Worm (Caenorhabditis elegans) whole organism, L1 larva: ENCODE measurements around the gene C49G7.10.

Experiments
- C16A3.4 ChIP-seq: fragments of 150-350 bp; optimal IDR thresholded peaks from 2 replicates; lab custom pipeline; 2014; ENCODE audit warnings: missing biosample characterization, missing genetic modification characterization
- ama-1 ChIP-seq: fragments of 150-350 bp; optimal IDR thresholded peaks from 2 replicates; lab custom pipeline; 2014
- dsc-1 ChIP-seq: sonication (generic microtip); optimal IDR thresholded peaks from 2 replicates; lab custom pipeline; 2016; ENCODE audit warnings: mild to moderate bottlenecking, missing genetic modification characterization, missing compliant biosample characterization
- efl-1 ChIP-seq, 4 experiments: fragments of 150-350 bp; optimal IDR thresholded peaks in 3 of 4; peaks in 1 of 4; 1 replicate in 1 of 4; 2 replicates in 3 of 4; lab custom pipeline; 2014; ENCODE audit warnings: missing biosample characterization in 2 of 4, missing genetic modification characterization in 2 of 4, missing genetic modification reagents in 2 of 4
- efl-3 ChIP-seq: fragments of 200-800 bp; sonication (Bioruptor generic); optimal IDR thresholded peaks from 2 replicates; lab custom pipeline; 2018; ENCODE audit warnings: mild to moderate bottlenecking, missing genetic modification characterization, missing compliant biosample characterization
- elt-2 ChIP-seq: sonication (generic microtip); optimal IDR thresholded peaks from 2 replicates; lab custom pipeline; 2016; ENCODE audit warnings: missing genetic modification characterization, mild to moderate bottlenecking, inconsistent platforms, missing compliant biosample characterization, missing genetic modification reagents
- elt-3 ChIP-seq, 6 experiments: fragments of 150-350 bp in 1 of 6; sonication (generic microtip); optimal IDR thresholded peaks; 2 replicates each; lab custom pipeline; 2017 to 2018; ENCODE audit warnings: missing biosample characterization in 6 of 6, missing genetic modification characterization in 6 of 6, inconsistent platforms in 1 of 6
- fkh-4 ChIP-seq: sonication (generic microtip); optimal IDR thresholded peaks from 2 replicates; lab custom pipeline; 2016; ENCODE audit warnings: missing compliant biosample characterization, missing genetic modification characterization, borderline replicate concordance
- grh-1 ChIP-seq: fragments of 200-800 bp; sonication (Bioruptor generic); IDR thresholded peaks from 2 replicates; pipeline ENCODE4 v1.3.6; 2022; ENCODE audit warnings: missing genetic modification reagents, missing genetic modification characterization, missing compliant biosample characterization
- hlh-17 ChIP-seq: fragments of 200-800 bp; sonication (Bioruptor generic); optimal IDR thresholded peaks from 2 replicates; lab custom pipeline; 2018; ENCODE audit warnings: missing genetic modification characterization, mild to moderate bottlenecking, missing compliant biosample characterization, moderate library complexity, borderline replicate concordance
- hpl-2 ChIP-seq: fragments of 150-350 bp; optimal IDR thresholded peaks from 2 replicates; lab custom pipeline; 2014; ENCODE audit warnings: missing biosample characterization, missing genetic modification reagents, missing genetic modification characterization
- isw-1 ChIP-seq: fragments of 200-800 bp; sonication (Bioruptor generic); IDR thresholded peaks from 2 replicates; pipeline ENCODE4 v1.3.6; 2022; ENCODE audit warnings: missing genetic modification characterization, missing compliant biosample characterization
- jun-1 ChIP-seq: fragments of 150-350 bp; optimal IDR thresholded peaks from 2 replicates; lab custom pipeline; 2014; ENCODE audit warnings: missing biosample characterization, missing genetic modification reagents, missing genetic modification characterization
- lin-13 ChIP-seq: fragments of 150-350 bp; optimal IDR thresholded peaks from 2 replicates; lab custom pipeline; 2014; ENCODE audit warnings: missing biosample characterization, missing genetic modification reagents, missing genetic modification characterization
- lin-14 ChIP-seq: fragments of 200-800 bp; sonication (Bioruptor generic); optimal IDR thresholded peaks from 2 replicates; lab custom pipeline; 2018; ENCODE audit warnings: mild to moderate bottlenecking, missing genetic modification characterization, moderate library complexity, missing compliant biosample characterization
- lin-35 ChIP-seq, 2 experiments: fragments of 150-350 bp; optimal IDR thresholded peaks; 2 replicates each; lab custom pipeline; 2014; ENCODE audit warnings: missing biosample characterization in 2 of 2, missing genetic modification characterization in 2 of 2, missing genetic modification reagents in 2 of 2
- lin-39 ChIP-seq: fragments of 150-350 bp; optimal IDR thresholded peaks from 2 replicates; lab custom pipeline; 2014; ENCODE audit warnings: missing biosample characterization, missing genetic modification reagents, missing genetic modification characterization
- lir-3 ChIP-seq: sonication (generic microtip); optimal IDR thresholded peaks from 2 replicates; lab custom pipeline; 2016; ENCODE audit warnings: mild to moderate bottlenecking, missing genetic modification characterization, moderate library complexity, missing compliant biosample characterization; ENCODE audit not compliant: poor library complexity
- mab-9 ChIP-seq: fragments of 200-800 bp; sonication (Bioruptor generic); IDR thresholded peaks from 2 replicates; pipeline ENCODE4 v1.3.6; 2022; ENCODE audit warnings: missing genetic modification reagents, missing genetic modification characterization, missing compliant biosample characterization
- mdl-1 ChIP-seq, 2 experiments: fragments of 150-350 bp; optimal IDR thresholded peaks; 2 replicates each; lab custom pipeline; 2014 to 2017; ENCODE audit warnings: missing biosample characterization in 2 of 2, missing genetic modification characterization in 2 of 2, inconsistent platforms in 1 of 2
- mep-1 ChIP-seq: fragments of 150-350 bp; optimal IDR thresholded peaks from 2 replicates; lab custom pipeline; 2014; ENCODE audit warnings: missing biosample characterization, missing genetic modification characterization
- nhr-12 ChIP-seq: sonication (generic microtip); optimal IDR thresholded peaks from 2 replicates; lab custom pipeline; 2017; ENCODE audit warnings: missing biosample characterization, missing genetic modification characterization
- nhr-28 ChIP-seq: fragments of 150-350 bp; optimal IDR thresholded peaks from 2 replicates; lab custom pipeline; 2014; ENCODE audit warnings: missing biosample characterization, missing genetic modification characterization
- nhr-84 ChIP-seq: sonication (generic microtip); optimal IDR thresholded peaks from 2 replicates; lab custom pipeline; 2017; ENCODE audit warnings: missing biosample characterization, missing genetic modification characterization
- pax-3 ChIP-seq: fragments of 200-800 bp; sonication (Bioruptor generic); optimal IDR thresholded peaks from 2 replicates; lab custom pipeline; 2018; ENCODE audit warnings: mild to moderate bottlenecking, missing genetic modification characterization, moderate library complexity, missing compliant biosample characterization
- snu-23 ChIP-seq: sonication (generic microtip); optimal IDR thresholded peaks from 2 replicates; lab custom pipeline; 2016; ENCODE audit warnings: missing genetic modification characterization, missing compliant biosample characterization
- swsn-7 ChIP-seq: sonication (generic microtip); optimal IDR thresholded peaks from 2 replicates; lab custom pipeline; 2016; ENCODE audit warnings: missing genetic modification characterization, missing compliant biosample characterization
- unc-62 ChIP-seq: fragments of 150-350 bp; optimal IDR thresholded peaks from 2 replicates; lab custom pipeline; 2014; ENCODE audit warnings: missing biosample characterization, missing genetic modification reagents, missing genetic modification characterization
- unc-86 ChIP-seq: sonication (generic microtip); optimal IDR thresholded peaks from 2 replicates; lab custom pipeline; 2016; ENCODE audit warnings: missing genetic modification characterization, missing compliant biosample characterization
- xbp-1 ChIP-seq: sonication (generic microtip); optimal IDR thresholded peaks from 2 replicates; lab custom pipeline; 2016; ENCODE audit warnings: missing genetic modification characterization, missing compliant biosample characterization

Gene C49G7.10

DNA sequence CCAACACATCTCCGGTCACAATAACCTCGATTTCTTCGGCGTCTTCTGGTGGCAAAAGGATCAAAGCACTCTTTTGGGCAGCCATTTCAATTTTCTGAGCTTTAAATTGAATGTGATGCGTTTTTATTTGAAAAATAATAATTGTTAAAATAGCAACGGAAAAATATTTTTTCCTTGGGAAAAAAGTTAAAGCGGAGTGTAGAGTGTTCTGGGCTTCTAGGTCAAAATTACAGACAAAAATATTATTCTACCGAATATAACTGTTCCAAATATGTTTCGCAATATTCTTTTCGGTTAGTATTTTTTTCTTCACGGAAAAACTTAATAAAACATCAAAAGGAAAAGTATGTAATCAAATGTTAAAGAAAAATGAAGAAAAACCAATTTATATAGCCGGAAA, 13.2 kb upstream of the C49G7.10 start, which contains the start of gene djr-1.2:
Gene djr-1.2, minus strand, starts transcription at position 101 of the 400 bp plus-strand sequence.
- TF ChIP-seq lin-35 (GFP tag; optimal IDR thresholded peaks at IDR 0.05; lab: Kevin White, UChicago), result no peak
- no peak for TF ChIP-seq elt-3 (tag; optimal IDR thresholded peaks at IDR 0.05; lab: Kevin White, UChicago)
- TF ChIP-seq pax-3 (tag; lab: Kevin White, UChicago), result no peak
- TF ChIP-seq efl-1 (optimal IDR thresholded peaks at IDR 0.05; lab: Kevin White, UChicago), result no peak
- TF ChIP-seq efl-1 (GFP tag; optimal IDR thresholded peaks at IDR 0.05 in 1 of 2; lab: Kevin White, UChicago), result peak in 1 of 2 experiments; percentile 62
- no peak for TF ChIP-seq fkh-4 (tag; lab: Kevin White, UChicago)
- TF ChIP-seq, all 84 proteins: peak for 1

- TF ChIP-seq efl-1 (optimal IDR thresholded peaks at IDR 0.05; lab: Kevin White, UChicago) (no peak), efl-1 (GFP tag; optimal IDR thresholded peaks at IDR 0.05 in 1 of 2; lab: Kevin White, UChicago) (peak in 1 of 2 experiments; percentile 24), C16A3.4 (no peak)
Observed at ce11 chrV:4047541-4047940, 5.7 kb upstream of the C49G7.10 start, which contains the start of gene srh-169. Gene srh-169, plus strand, starts transcription at chrV:4047841.

DNA sequence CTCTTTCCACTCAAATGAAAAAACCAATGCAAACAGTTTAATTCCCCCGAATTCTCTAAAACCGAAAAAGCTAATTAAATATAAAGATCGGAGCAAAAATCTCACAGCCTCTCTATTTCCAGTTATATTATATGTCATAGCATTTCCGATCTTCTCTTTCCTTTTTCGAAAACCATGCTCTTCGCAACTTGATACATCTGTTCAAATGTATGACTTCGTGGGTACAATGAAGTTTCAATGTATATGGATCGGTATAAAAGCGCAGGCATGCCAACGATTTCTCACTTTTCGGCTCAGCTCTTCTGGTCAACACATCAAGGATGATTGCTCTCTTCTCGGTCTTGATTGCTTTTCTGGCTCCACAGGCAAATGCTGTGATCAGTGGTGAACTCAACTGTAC, 4.3 kb upstream of the C49G7.10 start, which contains the start of gene phat-7:
Gene phat-7, plus strand, starts transcription at position 301 of the 400 bp plus-strand sequence.
- no peak for TF ChIP-seq lin-13
- TF ChIP-seq jun-1 (tag; lab: Kevin White, UChicago), result no peak
- TF ChIP-seq mep-1 (tag; lab: Kevin White, UChicago), result no peak
- TF ChIP-seq dsc-1 (tag; lab: Kevin White, UChicago), result no peak
- TF ChIP-seq swsn-7 (tag; lab: Kevin White, UChicago), result no peak
- no peak for TF ChIP-seq hpl-2 (GFP tag; lab: Kevin White, UChicago)
- TF ChIP-seq nhr-12, result no peak
- TF ChIP-seq efl-3 (GFP tag; lab: Kevin White, UChicago), result no peak
- TF ChIP-seq lin-39 (tag; lab: Kevin White, UChicago), result no peak
- no peak for TF ChIP-seq grh-1 (GFP tag; lab: Robert Waterston, UW)
- TF ChIP-seq hlh-17 (GFP tag; lab: Kevin White, UChicago), result no peak
- no peak for TF ChIP-seq lir-3
- TF ChIP-seq elt-3 (tag; optimal IDR thresholded peaks at IDR 0.05; lab: Kevin White, UChicago), result no peak
- no peak for TF ChIP-seq isw-1 (GFP tag; lab: Robert Waterston, UW)

- TF ChIP-seq unc-62 (GFP tag; lab: Kevin White, UChicago), result no peak
- TF ChIP-seq nhr-28, result no peak
- TF ChIP-seq, all 84 proteins: peak for 0
Observed at ce11 chrV:4043632-4044031, 1.8 kb upstream of the C49G7.10 start, which contains the start of gene phat-3. Gene phat-3, plus strand, starts transcription at chrV:4043932.

- TF ChIP-seq snu-23 (GFP tag; lab: Kevin White, UChicago), result no peak
- TF ChIP-seq mdl-1 (tag; optimal IDR thresholded peaks at IDR 0.05; lab: Kevin White, UChicago), result no peak
- no peak for TF ChIP-seq efl-1 (optimal IDR thresholded peaks at IDR 0.05; lab: Kevin White, UChicago)
- peak in 1 of 2 experiments; percentile 64 for TF ChIP-seq efl-1 (GFP tag; optimal IDR thresholded peaks at IDR 0.05 in 1 of 2; lab: Kevin White, UChicago)
Observed at ce11 chrV:4038557-4038956, 3.3 kb downstream of the C49G7.10 start.

DNA sequence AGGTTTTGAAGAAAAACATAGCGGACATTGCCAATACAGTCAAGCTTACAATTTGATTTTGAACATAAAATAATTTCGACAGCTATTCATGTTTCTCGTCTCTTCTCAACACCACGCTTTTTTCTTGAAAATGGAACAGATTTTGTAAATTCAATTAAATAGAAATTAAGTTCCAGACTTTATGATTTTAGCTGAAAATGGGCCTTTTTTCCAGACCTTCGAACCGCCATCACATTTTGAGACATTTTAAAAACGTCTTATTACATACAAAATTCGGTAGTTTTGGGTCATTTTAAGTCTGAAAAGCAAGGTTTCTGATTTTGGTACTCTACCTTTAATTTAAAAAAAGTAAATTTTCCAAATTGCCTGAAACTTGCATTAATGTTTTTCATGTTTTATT, 3.7 kb downstream of the C49G7.10 start, which contains the start of gene C49G7.12:
Gene C49G7.12, plus strand, starts transcription at position 301 of the 400 bp plus-strand sequence.
- TF ChIP-seq jun-1 (tag; lab: Kevin White, UChicago) (no peak), efl-1 (optimal IDR thresholded peaks at IDR 0.05; lab: Kevin White, UChicago) (no peak), efl-1 (GFP tag; optimal IDR thresholded peaks at IDR 0.05 in 1 of 2; lab: Kevin White, UChicago) (peak in 1 of 2 experiments; percentile 56)
- TF ChIP-seq, all 84 proteins: peak for 1

DNA sequence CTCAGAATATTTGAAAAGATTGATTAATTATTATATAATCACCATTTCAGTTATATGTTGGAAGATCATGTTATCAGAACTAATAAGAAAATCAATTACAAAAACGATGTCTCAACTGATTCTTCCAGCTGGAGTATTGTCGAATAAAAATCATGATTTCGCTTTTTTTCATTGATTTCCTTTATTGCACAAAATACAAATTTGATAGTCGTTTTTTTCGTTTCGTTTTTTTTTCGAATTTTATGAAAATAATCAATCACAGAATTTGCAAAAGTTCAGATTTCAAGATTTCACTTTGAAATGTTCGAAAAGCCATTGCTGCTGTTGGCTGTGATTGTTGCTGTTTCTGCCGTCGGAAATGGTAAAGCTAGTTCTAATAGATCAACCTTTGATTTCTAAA, 6.0 kb downstream of the C49G7.10 start, which contains the start of gene C49G7.13:
Gene C49G7.13, plus strand, starts transcription at position 301 of the 400 bp plus-strand sequence.
- TF ChIP-seq unc-86, result no peak
- TF ChIP-seq elt-2 (tag; lab: Kevin White, UChicago), result no peak
- TF ChIP-seq mab-9 (GFP tag; lab: Robert Waterston, UW), result no peak
- no peak for TF ChIP-seq xbp-1
- no peak for TF ChIP-seq ama-1 (lab: Kevin White, UChicago)
- no peak for TF ChIP-seq nhr-84 (tag; lab: Kevin White, UChicago)
- TF ChIP-seq lin-14 (GFP tag; lab: Kevin White, UChicago), result no peak
- TF ChIP-seq, all 84 proteins: peak for 0
